Worm (Caenorhabditis elegans) whole organism, young adult: Measurements from ENCODE around the gene ceh-43.

ENCODE experiments used
- B0019.2 ChIP-seq: fragments of 200-800 bp; sonication (Bioruptor generic); conservative IDR thresholded peaks from 2 replicates; pipeline ENCODE4 v1.3.6; 2022; ENCODE audit warnings: missing genetic modification reagents, missing genetic modification characterization, missing compliant biosample characterization
- B0261.1 ChIP-seq: sonication (generic microtip); optimal IDR thresholded peaks from 2 replicates; lab custom pipeline; 2016; ENCODE audit warnings: mild to moderate bottlenecking, missing genetic modification characterization, moderate library complexity, missing compliant biosample characterization
- F22D6.2 ChIP-seq: sonication (generic microtip); optimal IDR thresholded peaks from 2 replicates; lab custom pipeline; 2016; ENCODE audit warnings: mild to moderate bottlenecking, missing genetic modification characterization, missing compliant biosample characterization
- F23B12.7 ChIP-seq: sonication (generic microtip); optimal IDR thresholded peaks from 2 replicates; lab custom pipeline; 2017; ENCODE audit warnings: missing genetic modification characterization, mild to moderate bottlenecking, missing compliant biosample characterization, antibody characterized with exemption, moderate library complexity; ENCODE audit not compliant: insufficient read depth
- F49E8.2 ChIP-seq: sonication (generic microtip); optimal IDR thresholded peaks from 3 replicates; lab custom pipeline; 2017; ENCODE audit warnings: missing genetic modification characterization, mild to moderate bottlenecking, missing compliant biosample characterization, antibody characterized with exemption, moderate library complexity; ENCODE audit not compliant: insufficient read depth
- F55B11.4 ChIP-seq: sonication (generic microtip); optimal IDR thresholded peaks from 2 replicates; lab custom pipeline; 2016; ENCODE audit warnings: missing compliant biosample characterization, missing genetic modification characterization, borderline replicate concordance; ENCODE audit not compliant: insufficient read depth
- K11D2.4 ChIP-seq: fragments of 200-800 bp; sonication (Bioruptor generic); IDR thresholded peaks from 2 replicates; pipeline ENCODE4 v1.3.6; 2022; ENCODE audit warnings: missing genetic modification reagents, missing genetic modification characterization, missing compliant biosample characterization
- K12H6.12 ChIP-seq: fragments of 200-800 bp; sonication (Bioruptor generic); optimal IDR thresholded peaks from 2 replicates; lab custom pipeline; 2018; ENCODE audit warnings: mild to moderate bottlenecking, missing genetic modification characterization, missing compliant biosample characterization
- Y95B8A.8 ChIP-seq: fragments of 200-800 bp; sonication (Bioruptor generic); IDR thresholded peaks from 2 replicates; pipeline ENCODE4 v1.3.6; 2022; ENCODE audit warnings: missing genetic modification reagents, missing genetic modification characterization, missing compliant biosample characterization
- atf-7 ChIP-seq: sonication (generic microtip); optimal IDR thresholded peaks from 2 replicates; lab custom pipeline; 2017; ENCODE audit warnings: mild to moderate bottlenecking, missing genetic modification characterization, missing compliant biosample characterization
- attf-6 ChIP-seq: fragments of 200-800 bp; sonication (Bioruptor generic); IDR thresholded peaks from 2 replicates; pipeline ENCODE4 v1.3.6; 2022; ENCODE audit warnings: missing genetic modification reagents, missing genetic modification characterization, missing compliant biosample characterization
- ceh-100 ChIP-seq: fragments of 200-800 bp; sonication (Bioruptor generic); IDR thresholded peaks from 2 replicates; pipeline ENCODE4 v1.3.6; 2022; ENCODE audit warnings: missing genetic modification reagents, missing genetic modification characterization, missing compliant biosample characterization
- ceh-27 ChIP-seq: fragments of 200-800 bp; sonication (Bioruptor generic); optimal IDR thresholded peaks from 2 replicates; lab custom pipeline; 2018; ENCODE audit warnings: mild to moderate bottlenecking, missing genetic modification characterization, moderate library complexity, missing compliant biosample characterization
- ceh-40 ChIP-seq: fragments of 200-800 bp; sonication (Bioruptor generic); IDR thresholded peaks from 2 replicates; pipeline ENCODE4 v1.3.6; 2022; ENCODE audit warnings: missing genetic modification characterization, missing compliant biosample characterization
- ceh-79 ChIP-seq: sonication (generic microtip); optimal IDR thresholded peaks from 2 replicates; lab custom pipeline; 2017; ENCODE audit warnings: mild to moderate bottlenecking, missing genetic modification characterization, missing compliant biosample characterization
- gei-17 ChIP-seq: fragments of 200-800 bp; sonication (Bioruptor generic); optimal IDR thresholded peaks from 2 replicates; lab custom pipeline; 2018; ENCODE audit warnings: mild to moderate bottlenecking, missing genetic modification characterization, missing compliant biosample characterization
- hmg-20 ChIP-seq: fragments of 200-800 bp; sonication (Bioruptor generic); IDR thresholded peaks from 2 replicates; pipeline ENCODE4 v1.3.6; 2022; ENCODE audit warnings: missing genetic modification reagents, missing genetic modification characterization, missing compliant biosample characterization
- hrde-1 ChIP-seq: sonication (generic microtip); optimal IDR thresholded peaks from 2 replicates; lab custom pipeline; 2016; ENCODE audit warnings: missing genetic modification characterization, mild to moderate bottlenecking, missing compliant biosample characterization, moderate library complexity, missing genotype, missing genetic modification reagents, borderline replicate concordance
- let-607 ChIP-seq, 2 experiments: fragments of 200-800 bp in 1 of 2; sonication (Bioruptor generic) in 1 of 2; sonication (generic microtip) in 1 of 2; optimal IDR thresholded peaks; 2 replicates each; lab custom pipeline; 2016 to 2018; ENCODE audit warnings: mild to moderate bottlenecking in 2 of 2, missing compliant biosample characterization in 2 of 2, missing genetic modification characterization in 2 of 2, moderate library complexity in 2 of 2, missing genotype in 1 of 2
- lin-26 ChIP-seq: fragments of 200-800 bp; sonication (Bioruptor generic); IDR thresholded peaks from 2 replicates; pipeline ENCODE4 v1.3.6; 2022; ENCODE audit warnings: missing genetic modification reagents, missing genetic modification characterization, missing compliant biosample characterization
- lin-35 ChIP-seq, 3 experiments: fragments of 150-350 bp in 2 of 3; sonication (generic microtip) in 1 of 3; optimal IDR thresholded peaks; 2 replicates each; lab custom pipeline; 2014 to 2018; ENCODE audit warnings: missing biosample characterization in 3 of 3, missing genetic modification characterization in 3 of 3, missing genetic modification reagents in 3 of 3
- lsy-27 ChIP-seq: sonication (generic microtip); optimal IDR thresholded peaks from 2 replicates; lab custom pipeline; 2017; ENCODE audit warnings: missing genetic modification characterization, mild to moderate bottlenecking, missing compliant biosample characterization, antibody characterized with exemption, missing genotype, borderline replicate concordance; ENCODE audit not compliant: insufficient read depth
- madf-3 ChIP-seq: fragments of 200-800 bp; sonication (Bioruptor generic); IDR thresholded peaks from 2 replicates; pipeline ENCODE4 v1.3.6; 2022; ENCODE audit warnings: missing genetic modification reagents, missing genetic modification characterization, missing compliant biosample characterization
- mcd-1 ChIP-seq: fragments of 200-800 bp; sonication (Bioruptor generic); IDR thresholded peaks from 2 replicates; pipeline ENCODE4 v1.3.6; 2022; ENCODE audit warnings: missing genetic modification reagents, missing genetic modification characterization, missing compliant biosample characterization
- mel-28 ChIP-seq: sonication (generic microtip); optimal IDR thresholded peaks from 2 replicates; lab custom pipeline; 2016; ENCODE audit warnings: borderline replicate concordance, mild to moderate bottlenecking, missing genetic modification characterization, missing compliant biosample characterization
- mes-4 ChIP-seq: sonication (generic microtip); optimal IDR thresholded peaks from 2 replicates; lab custom pipeline; 2016; ENCODE audit warnings: missing genotype, missing genetic modification characterization, missing compliant biosample characterization
- nfyb-1 ChIP-seq: fragments of 200-800 bp; sonication (Bioruptor generic); IDR thresholded peaks from 2 replicates; pipeline ENCODE4 v1.3.6; 2022; ENCODE audit warnings: missing genetic modification reagents, missing genetic modification characterization, missing compliant biosample characterization
- nhr-120 ChIP-seq: fragments of 200-800 bp; sonication (Bioruptor generic); IDR thresholded peaks from 2 replicates; pipeline ENCODE4 v1.3.6; 2022; ENCODE audit warnings: missing genetic modification characterization, missing compliant biosample characterization
- nhr-90 ChIP-seq: sonication (generic microtip); optimal IDR thresholded peaks from 2 replicates; lab custom pipeline; 2016; ENCODE audit warnings: missing genotype, mild to moderate bottlenecking, missing genetic modification characterization, missing compliant biosample characterization
- pbrm-1 ChIP-seq: fragments of 200-800 bp; sonication (Bioruptor generic); IDR thresholded peaks from 2 replicates; pipeline ENCODE4 v1.3.6; 2022; ENCODE audit warnings: missing genetic modification reagents, missing genetic modification characterization, missing compliant biosample characterization
- rcor-1 ChIP-seq: fragments of 200-800 bp; sonication (Bioruptor generic); IDR thresholded peaks from 2 replicates; pipeline ENCODE4 v1.3.6; 2022; ENCODE audit warnings: missing genetic modification reagents, missing genetic modification characterization, missing compliant biosample characterization
- rpc-1 ChIP-seq, 2 experiments: fragments of 150-350 bp in 1 of 2; sonication (generic microtip) in 1 of 2; optimal IDR thresholded peaks; 2 replicates each; lab custom pipeline; 2014 to 2018; ENCODE audit warnings: missing biosample characterization in 1 of 2, missing genetic modification characterization in 1 of 2, missing genetic modification reagents in 1 of 2, missing genotype in 1 of 2
- sdz-38 ChIP-seq: sonication (generic microtip); optimal IDR thresholded peaks from 2 replicates; lab custom pipeline; 2016; ENCODE audit warnings: missing genotype, missing genetic modification characterization, missing compliant biosample characterization
- snpc-1.1 ChIP-seq: sonication (generic microtip); optimal IDR thresholded peaks from 2 replicates; lab custom pipeline; 2017; ENCODE audit warnings: missing genetic modification characterization, mild to moderate bottlenecking, missing compliant biosample characterization, antibody characterized with exemption, moderate library complexity, missing genotype, missing genetic modification reagents; ENCODE audit not compliant: insufficient read depth
- snpc-3.4 ChIP-seq: sonication (generic microtip); optimal IDR thresholded peaks from 2 replicates; lab custom pipeline; 2017; ENCODE audit warnings: missing genetic modification characterization, mild to moderate bottlenecking, missing compliant biosample characterization, antibody characterized with exemption, moderate library complexity, missing genotype, missing genetic modification reagents
- tbx-9 ChIP-seq: sonication (generic microtip); optimal IDR thresholded peaks from 2 replicates; lab custom pipeline; 2016; ENCODE audit warnings: borderline replicate concordance, missing genetic modification characterization, inconsistent platforms, missing compliant biosample characterization
- unc-62 ChIP-seq: fragments of 150-350 bp; optimal IDR thresholded peaks from 2 replicates; lab custom pipeline; 2014; ENCODE audit warnings: missing biosample characterization, missing genetic modification reagents, missing genetic modification characterization
- xnd-1 ChIP-seq: sonication (generic microtip); optimal IDR thresholded peaks from 2 replicates; lab custom pipeline; 2016; ENCODE audit warnings: missing genotype, missing genetic modification reagents, missing genetic modification characterization, missing compliant biosample characterization
- zim-3 ChIP-seq: sonication (generic microtip); optimal IDR thresholded peaks from 2 replicates; lab custom pipeline; 2017; ENCODE audit warnings: mild to moderate bottlenecking, missing genetic modification characterization, moderate library complexity, missing compliant biosample characterization
- ztf-18 ChIP-seq: sonication (generic microtip); optimal IDR thresholded peaks from 2 replicates; lab custom pipeline; 2016; ENCODE audit warnings: missing genotype, mild to moderate bottlenecking, missing genetic modification characterization, missing compliant biosample characterization
- ztf-22 ChIP-seq: fragments of 200-800 bp; sonication (Bioruptor generic); optimal IDR thresholded peaks from 2 replicates; lab custom pipeline; 2018; ENCODE audit warnings: mild to moderate bottlenecking, missing genetic modification characterization, moderate library complexity, missing compliant biosample characterization
- ztf-25 ChIP-seq: fragments of 200-800 bp; sonication (Bioruptor generic); IDR thresholded peaks from 2 replicates; pipeline ENCODE4 v1.3.6; 2022; ENCODE audit warnings: missing genetic modification reagents, missing genetic modification characterization, missing compliant biosample characterization

The ceh-43 gene

DNA sequence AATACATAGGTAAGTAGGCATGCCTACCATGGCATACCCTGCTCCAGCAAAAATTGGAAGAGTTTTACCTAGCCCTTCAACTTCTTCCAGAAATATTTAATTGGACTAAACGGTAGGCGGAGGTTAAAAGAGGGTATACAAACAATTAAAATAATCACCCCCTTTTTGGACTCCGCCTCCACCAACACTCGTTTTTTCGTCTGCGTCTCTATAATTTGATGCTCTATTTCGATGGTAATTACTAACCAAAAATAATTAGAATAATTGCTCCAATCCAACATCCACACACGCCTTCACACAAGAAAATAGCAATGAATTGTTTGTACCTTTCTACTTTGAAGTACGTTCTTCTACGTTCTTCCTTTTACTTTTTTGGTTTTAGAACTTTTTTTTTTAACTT lies 3.0 kb upstream of the ceh-43 start:
- TF ChIP-seq zim-3 (tag; lab: Kevin White, UChicago) (no peak), K11D2.4 (GFP tag; lab: Robert Waterston, UW) (no peak), Y95B8A.8 (GFP tag; lab: Robert Waterston, UW) (no peak), ceh-79 (tag; lab: Kevin White, UChicago) (no peak)

DNA sequence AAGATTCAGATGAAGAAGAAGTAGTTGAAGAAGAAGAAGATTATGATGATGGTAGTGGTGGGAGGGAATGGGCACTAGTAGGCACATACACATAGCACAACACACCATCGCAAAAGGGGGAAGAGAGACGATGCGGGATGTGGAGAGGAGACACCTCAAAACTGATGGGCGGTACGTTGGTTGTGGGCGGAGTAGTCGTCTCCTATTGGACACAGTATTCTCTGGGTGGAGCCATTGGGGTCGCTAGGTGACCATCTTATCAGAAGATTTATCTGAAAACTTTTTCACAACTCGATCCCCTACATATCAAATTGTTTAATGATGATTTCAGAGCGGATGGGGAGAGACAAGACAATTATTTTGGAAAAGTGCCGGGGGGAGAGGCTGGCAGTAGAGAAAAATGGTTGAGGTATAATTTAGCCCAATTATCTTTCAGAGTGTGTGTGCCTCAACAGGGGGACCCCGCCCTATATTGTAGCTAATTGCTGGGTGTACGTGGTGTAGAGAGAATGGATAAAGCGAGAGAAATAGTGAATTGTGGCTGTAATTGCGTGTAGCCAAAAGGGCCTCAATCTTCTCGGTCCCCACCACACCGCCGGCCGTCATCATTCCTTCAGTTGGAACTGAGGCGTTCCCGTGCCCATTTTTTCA lies 1.2 kb upstream of the ceh-43 start:
- TF ChIP-seq pbrm-1 (GFP tag; lab: Robert Waterston, UW), result no peak
- no peak for TF ChIP-seq lsy-27 (tag; lab: Kevin White, UChicago)

- TF ChIP-seq rcor-1 (no peak), nhr-120 (GFP tag; lab: Robert Waterston, UW) (no peak), snpc-3.4 (tag; lab: Kevin White, UChicago) (peak; percentile 29), let-607 (tag; optimal IDR thresholded peaks at IDR 0.05; lab: Kevin White, UChicago) (no peak), atf-7 (tag; lab: Kevin White, UChicago) (no peak), F49E8.2 (peak; percentile 62), ceh-27 (GFP tag; lab: Kevin White, UChicago) (no peak), nfyb-1 (GFP tag; lab: Robert Waterston, UW) (no peak), sdz-38 (tag; lab: Kevin White, UChicago) (no peak), B0019.2 (GFP tag; lab: Robert Waterston, UW) (no peak), ceh-40 (no peak), ztf-25 (GFP tag; lab: Robert Waterston, UW) (0 out of 2 replicates have a peak, but pooled peaks have one; percentile 47), xnd-1 (tag; lab: Kevin White, UChicago) (no peak), lin-35 (GFP tag; optimal IDR thresholded peaks at IDR 0.05; lab: Kevin White, UChicago) (no peak), ztf-18 (tag; lab: Kevin White, UChicago) (peak; percentile 73), mel-28 (tag; lab: Kevin White, UChicago) (no peak), ztf-22 (GFP tag; lab: Kevin White, UChicago) (no peak), hrde-1 (tag; lab: Kevin White, UChicago) (no peak), lin-26 (peak; percentile 71; the same call in 1 of the 2 replicates), gei-17 (no peak), unc-62 (GFP tag; lab: Kevin White, UChicago) (no peak), F23B12.7 (tag; lab: Kevin White, UChicago) (peak; percentile 53), tbx-9 (tag; lab: Kevin White, UChicago) (no peak), mes-4 (tag; lab: Kevin White, UChicago) (peak; percentile 57), ceh-100 (GFP tag; lab: Robert Waterston, UW) (no peak), madf-3 (GFP tag; lab: Robert Waterston, UW) (no peak), ceh-79 (tag; lab: Kevin White, UChicago) (no peak), rpc-1 (optimal IDR thresholded peaks at IDR 0.05; lab: Kevin White, UChicago) (peak; percentile 63), rpc-1 (tag; optimal IDR thresholded peaks at IDR 0.05; lab: Kevin White, UChicago) (peak; percentile 81), hmg-20 (GFP tag; lab: Robert Waterston, UW) (no peak), mcd-1 (GFP tag; lab: Robert Waterston, UW) (no peak), F22D6.2 (no peak), nhr-90 (tag; lab: Kevin White, UChicago) (peak; percentile 33), F55B11.4 (tag; lab: Kevin White, UChicago) (no peak), snpc-1.1 (tag; lab: Kevin White, UChicago) (no peak), attf-6 (GFP tag; lab: Robert Waterston, UW) (no peak), K12H6.12 (tag; lab: Kevin White, UChicago) (peak; percentile 16), pbrm-1 (GFP tag; lab: Robert Waterston, UW) (peak; percentile 61; the same call in 1 of the 2 replicates), B0261.1 (tag; lab: Kevin White, UChicago) (peak; percentile 71)
These were observed 386 bp downstream of the ceh-43 start for ce11 chrIII:4449357-4449756.
